Worm (Caenorhabditis elegans): ENCODE data around the gene gem-4.

DNA sequence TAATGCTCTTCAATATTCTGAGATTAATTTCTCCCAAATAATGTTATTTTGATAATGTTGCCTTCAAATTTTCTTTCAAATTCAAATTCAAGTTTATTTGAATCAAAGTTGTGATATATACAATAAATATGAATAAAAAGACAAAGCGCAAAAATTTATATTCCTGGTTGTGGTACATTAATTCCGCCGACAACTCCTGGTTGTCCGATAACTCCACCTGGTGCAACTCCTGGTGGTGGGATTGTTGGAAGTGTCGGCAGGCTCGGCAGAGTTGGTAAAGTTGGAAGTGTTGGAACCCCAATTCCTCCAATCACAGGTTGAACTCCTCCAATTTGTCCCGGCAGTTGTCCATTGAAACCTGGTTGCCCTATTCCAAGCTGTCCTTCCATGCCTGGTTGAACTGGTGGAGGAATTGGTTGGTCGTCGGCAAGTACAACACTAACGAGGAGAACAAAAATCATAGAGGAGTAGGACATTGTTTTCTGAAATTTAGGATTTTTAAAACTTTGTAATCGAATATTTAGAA lies 7.3 kb upstream of the gem-4 start, which contains the start of gene K01A6.7:
- no peak for TF ChIP-seq him-1 (tag; optimal IDR thresholded peaks at IDR 0.05)
- TF ChIP-seq dao-5 (tag; optimal IDR thresholded peaks at IDR 0.05), result no peak
